Worm (Caenorhabditis elegans): ENCODE measurements around the gene ZK105.14.

- TF ChIP-seq ztf-11 (tag; optimal IDR thresholded peaks at IDR 0.05) (no peak), unc-62 (GFP tag; optimal IDR thresholded peaks at IDR 0.05) (no peak), sma-9 (GFP tag; optimal IDR thresholded peaks at IDR 0.05) (no peak), sma-9 (tag; optimal IDR thresholded peaks at IDR 0.05) (no peak), dmd-4 (tag; optimal IDR thresholded peaks at IDR 0.05) (no peak)
Observed at ce11 chrV:7726202-7726601, 4.4 kb upstream of the ZK105.14 start.

All from whole organism, L2 larva.